Fruit fly (Drosophila melanogaster): ENCODE data around the gene p24-2.

dm6 chr3R:9735151-9735550, 42.6 kb upstream of the p24-2 start:
- TF ChIP-seq ttk (optimal IDR thresholded peaks at IDR 0.05) (no peak), h (optimal IDR thresholded peaks at IDR 0.05) (no peak), psq (optimal IDR thresholded peaks at IDR 0.05) (no peak), Sin3A (optimal IDR thresholded peaks at IDR 0.05) (no peak), insv (optimal IDR thresholded peaks at IDR 0.05) (no peak)
